Fruit fly (Drosophila melanogaster): ENCODE data around the gene CG42717.

CG42717 gene

dm6 chr3L:16045831-16046336 is 12.9 kb upstream of the CG42717 start:
- no peak for TF ChIP-seq Bgb (GFP tag; IDR thresholded peaks at IDR 0.05; ENCODE audit: partially characterized antibody)
- TF ChIP-seq kay (GFP tag; optimal IDR thresholded peaks at IDR 0.05) = peak; percentile 62
- peak; percentile 98 for TF ChIP-seq az2 (GFP tag; optimal IDR thresholded peaks at IDR 0.05)
- TF ChIP-seq CG1602 (GFP tag; optimal IDR thresholded peaks at IDR 0.05) = peak; percentile 87
- TF ChIP-seq slbo (GFP tag; IDR thresholded peaks at IDR 0.05) = peak; percentile 86
- peak; percentile 78 for TF ChIP-seq Atf3 (GFP tag; optimal IDR thresholded peaks at IDR 0.05)
- TF ChIP-seq hb (GFP tag; IDR thresholded peaks at IDR 0.05; ENCODE audit: partially characterized antibody) = no peak
- peak; percentile 82 for TF ChIP-seq chn (GFP tag; optimal IDR thresholded peaks at IDR 0.05)
- peak; percentile 94 for TF ChIP-seq CG17385 (GFP tag; optimal IDR thresholded peaks at IDR 0.05)
- peak; percentile 86 for TF ChIP-seq tin (GFP tag; optimal IDR thresholded peaks at IDR 0.05)
- TF ChIP-seq Ets97D (GFP tag; optimal IDR thresholded peaks at IDR 0.05) = peak; percentile 47
- TF ChIP-seq CG10462 (GFP tag; optimal IDR thresholded peaks at IDR 0.05) = peak; percentile 86
- TF ChIP-seq cato (GFP tag; optimal IDR thresholded peaks at IDR 0.05; ENCODE audit: borderline replicate concordance) = peak; percentile 25
- TF ChIP-seq CG4404 (GFP tag; IDR thresholded peaks at IDR 0.05) = peak; percentile 72
- peak; percentile 67 for TF ChIP-seq toy (GFP tag; IDR thresholded peaks at IDR 0.05)
- no peak for TF ChIP-seq chinmo (GFP tag; IDR thresholded peaks at IDR 0.05; ENCODE audit: partially characterized antibody)
- TF ChIP-seq CG8281 (tag; optimal IDR thresholded peaks at IDR 0.05) = peak; percentile 80
- TF ChIP-seq en (GFP tag; optimal IDR thresholded peaks at IDR 0.05) = peak; percentile 84
- TF ChIP-seq otp (GFP tag; IDR thresholded peaks at IDR 0.05) = peak; percentile 85
- TF ChIP-seq CG4282 (GFP tag; optimal IDR thresholded peaks at IDR 0.05) = peak; percentile 78
- peak; percentile 93 for TF ChIP-seq Spps (tag; optimal IDR thresholded peaks at IDR 0.05)
- TF ChIP-seq Adf1 (GFP tag; IDR thresholded peaks at IDR 0.05) = peak; percentile 70
- TF ChIP-seq hkb (optimal IDR thresholded peaks at IDR 0.05) = no peak
- TF ChIP-seq hkb (GFP tag; IDR thresholded peaks at IDR 0.05) = peak; percentile 96
- TF ChIP-seq dan (GFP tag; IDR thresholded peaks at IDR 0.05) = no peak
- no peak for TF ChIP-seq pfk (GFP tag; optimal IDR thresholded peaks at IDR 0.05)
- peak; percentile 87 for TF ChIP-seq CG2202 (tag; optimal IDR thresholded peaks at IDR 0.05)
- TF ChIP-seq yki (optimal IDR thresholded peaks at IDR 0.05) = no peak
- peak; percentile 92 for TF ChIP-seq pho (GFP tag; optimal IDR thresholded peaks at IDR 0.05)
- TF ChIP-seq CG3838 (GFP tag; optimal IDR thresholded peaks at IDR 0.05) = peak; percentile 51
- peak; percentile 95 for TF ChIP-seq zfh1 (GFP tag; IDR thresholded peaks at IDR 0.05)
- TF ChIP-seq phol (tag; optimal IDR thresholded peaks at IDR 0.05) = peak; percentile 96
- peak; percentile 92 for TF ChIP-seq CG6813 (GFP tag; optimal IDR thresholded peaks at IDR 0.05)
- peak; percentile 86 for TF ChIP-seq btn (GFP tag; optimal IDR thresholded peaks at IDR 0.05)
- TF ChIP-seq CG10959 (GFP tag; IDR thresholded peaks at IDR 0.05) = peak; percentile 84
- TF ChIP-seq sens-2 (GFP tag; IDR thresholded peaks at IDR 0.05) = peak; percentile 80; the same call in 1 of the 2 replicates
- TF ChIP-seq ems (GFP tag; optimal IDR thresholded peaks at IDR 0.05) = peak; percentile 88
- peak; percentile 91 for TF ChIP-seq CG12071 (GFP tag; optimal IDR thresholded peaks at IDR 0.05)
- TF ChIP-seq tll (GFP tag; optimal IDR thresholded peaks at IDR 0.05) = peak in 1 of 2 experiments; percentile 0
- TF ChIP-seq H2.0 (GFP tag; IDR thresholded peaks at IDR 0.05) = peak; percentile 86
- TF ChIP-seq ind (GFP tag; optimal IDR thresholded peaks at IDR 0.05) = peak; percentile 89
- TF ChIP-seq HHEX (GFP tag; optimal IDR thresholded peaks at IDR 0.05) = peak; percentile 92
- peak; percentile 77 for TF ChIP-seq Vsx1 (GFP tag; optimal IDR thresholded peaks at IDR 0.05)
- peak; percentile 92 for TF ChIP-seq lmd (GFP tag; IDR thresholded peaks at IDR 0.05)
- TF ChIP-seq al (GFP tag; IDR thresholded peaks at IDR 0.05) = peak; percentile 82
- peak; percentile 96 for TF ChIP-seq seq (GFP tag; IDR thresholded peaks at IDR 0.05)
- peak; percentile 97 for TF ChIP-seq CG2678 (tag; optimal IDR thresholded peaks at IDR 0.05)
- peak; percentile 93 for TF ChIP-seq CG30403 (GFP tag; optimal IDR thresholded peaks at IDR 0.05)
- no peak for TF ChIP-seq vnd (GFP tag; IDR thresholded peaks at IDR 0.05; ENCODE audit: partially characterized antibody)
- peak; percentile 90 for TF ChIP-seq CG14710 (tag; optimal IDR thresholded peaks at IDR 0.05)
- peak; percentile 60; the same call in 3 of the 4 replicates for TF ChIP-seq Gug (GFP tag; IDR thresholded peaks at IDR 0.05)

All from whole organism, embryonic.